Fruit fly (Drosophila melanogaster) whole organism, wandering third instar larva: ENCODE data around the gene CG33189.
A peak's percentile ranks its signal among the peaks of the same experiment; 100 is the strongest.

Experiments used
- Abd-B ChIP-seq: fragments of >200 bp; optimal IDR thresholded peaks from 2 replicates; lab custom pipeline; 2017; ENCODE audit warnings: missing biosample characterization, missing genetic modification characterization
- CG32264 ChIP-seq: fragments of 200-800 bp; sonication (Bioruptor generic); optimal IDR thresholded peaks from 2 replicates; lab custom pipeline; 2016; ENCODE audit warnings: missing biosample characterization, missing genetic modification characterization
- CG9705 ChIP-seq: fragments of 200-800 bp; sonication (Bioruptor generic); optimal IDR thresholded peaks from 2 replicates; lab custom pipeline; 2018; ENCODE audit warnings: missing biosample characterization, mild to moderate bottlenecking, missing genetic modification characterization
- CrebA ChIP-seq: fragments of 200-800 bp; sonication (Bioruptor generic); optimal IDR thresholded peaks from 2 replicates; lab custom pipeline; 2016; ENCODE audit warnings: missing biosample characterization, mild to moderate bottlenecking, missing genetic modification characterization, borderline replicate concordance
- Dfd ChIP-seq: fragments of >200 bp; optimal IDR thresholded peaks from 2 replicates; lab custom pipeline; 2017; ENCODE audit warnings: missing biosample characterization, missing genetic modification characterization
- Dif ChIP-seq: fragments of 200-275, 200-300 bp; sonication (Bioruptor generic); optimal IDR thresholded peaks from 2 replicates; lab custom pipeline; 2018; ENCODE audit warnings: missing biosample characterization, missing genetic modification characterization; ENCODE audit not compliant: partially characterized antibody
- HLH106 ChIP-seq: fragments of 200-800 bp; optimal IDR thresholded peaks from 3 replicates; lab custom pipeline; 2019; ENCODE audit warnings: missing biosample characterization, mild to moderate bottlenecking, missing genetic modification characterization, moderate library complexity
- Hnf4 ChIP-seq: fragments of 200-800 bp; sonication (Bioruptor generic); optimal IDR thresholded peaks from 2 replicates; lab custom pipeline; 2016; ENCODE audit warnings: missing biosample characterization, mild to moderate bottlenecking, missing genetic modification characterization
- Hr83 ChIP-seq: fragments of 200-300 bp; sonication (Bioruptor generic); optimal IDR thresholded peaks from 2 replicates; lab custom pipeline; 2016; ENCODE audit warnings: missing biosample characterization, mild to moderate bottlenecking, missing genetic modification characterization, moderate library complexity; ENCODE audit not compliant: poor library complexity, severe bottlenecking
- Jra ChIP-seq: sonication (Bioruptor generic); optimal IDR thresholded peaks from 2 replicates; lab custom pipeline; 2016; ENCODE audit warnings: missing biosample characterization, missing genetic modification characterization
- Mio ChIP-seq: sonication (Bioruptor generic); optimal IDR thresholded peaks from 2 replicates; lab custom pipeline; 2016; ENCODE audit warnings: missing biosample characterization, missing genetic modification characterization
- Myc ChIP-seq: fragments of >200 bp; optimal IDR thresholded peaks from 2 replicates; lab custom pipeline; 2017
- N ChIP-seq: fragments of >200 bp; optimal IDR thresholded peaks from 2 replicates; lab custom pipeline; 2018; ENCODE audit warnings: missing biosample characterization, missing external identifiers, missing genetic modification characterization
- OdsH ChIP-seq: fragments of 200-800 bp; sonication (Bioruptor generic); optimal IDR thresholded peaks from 2 replicates; lab custom pipeline; 2016; ENCODE audit warnings: missing biosample characterization, mild to moderate bottlenecking, missing genetic modification characterization
- Rel ChIP-seq, 2 experiments: fragments of 200-800 bp; sonication (Bioruptor generic) in 1 of 2; optimal IDR thresholded peaks; 2 replicates in 1 of 2; 3 replicates in 1 of 2; lab custom pipeline; 2016 to 2019; ENCODE audit warnings: mild to moderate bottlenecking in 2 of 2, missing biosample characterization in 2 of 2, missing genetic modification characterization in 2 of 2, moderate library complexity in 1 of 2
- Sp1 ChIP-seq: fragments of 200-800 bp; sonication (Bioruptor generic); optimal IDR thresholded peaks from 3 replicates; lab custom pipeline; 2019; ENCODE audit warnings: missing biosample characterization, mild to moderate bottlenecking, missing genetic modification characterization, moderate library complexity
- br ChIP-seq: fragments of 200-800 bp; sonication (Bioruptor generic); optimal IDR thresholded peaks from 2 replicates; lab custom pipeline; 2016; ENCODE audit warnings: missing biosample characterization, missing genetic modification characterization
- brk ChIP-seq: fragments of 200-800 bp; sonication (Bioruptor generic); optimal IDR thresholded peaks from 2 replicates; lab custom pipeline; 2016; ENCODE audit warnings: missing biosample characterization, mild to moderate bottlenecking, missing genetic modification characterization
- dl ChIP-seq, 2 experiments: fragments of 175-275, 200-275 bp in 1 of 2; fragments of 200-275 bp in 1 of 2; sonication (Bioruptor generic); optimal IDR thresholded peaks; lab custom pipeline; 2018; ENCODE audit warnings: mild to moderate bottlenecking in 2 of 2, missing biosample characterization in 2 of 2, missing genetic modification characterization in 2 of 2, moderate library complexity in 2 of 2; ENCODE audit not compliant: partially characterized antibody in 2 of 2, insufficient read depth in 1 of 2
- dsf ChIP-seq: sonication (Bioruptor generic); optimal IDR thresholded peaks from 2 replicates; lab custom pipeline; 2016; ENCODE audit warnings: missing biosample characterization, missing genetic modification characterization, borderline replicate concordance
- ey ChIP-seq: fragments of 200-800 bp; sonication (Bioruptor generic); optimal IDR thresholded peaks from 2 replicates; lab custom pipeline; 2016; ENCODE audit warnings: missing biosample characterization, missing genetic modification characterization
- foxo ChIP-seq, 2 experiments: fragments of 200-800 bp; sonication (Bioruptor generic); optimal IDR thresholded peaks; 2 replicates in 1 of 2; 3 replicates in 1 of 2; lab custom pipeline; 2016 to 2017; ENCODE audit warnings: missing biosample characterization in 2 of 2, missing genetic modification characterization in 2 of 2
- fru ChIP-seq: fragments of 200-800 bp; sonication (Bioruptor generic); optimal IDR thresholded peaks from 3 replicates; lab custom pipeline; 2016; ENCODE audit warnings: missing biosample characterization, mild to moderate bottlenecking, missing genetic modification characterization
- h ChIP-seq: fragments of 200-800 bp; sonication (Bioruptor generic); optimal IDR thresholded peaks from 3 replicates; lab custom pipeline; 2016; ENCODE audit warnings: missing biosample characterization, mild to moderate bottlenecking, missing genetic modification characterization
- jim ChIP-seq: fragments of 175-275, 200-325 bp; sonication (Bioruptor generic); optimal IDR thresholded peaks from 2 replicates; lab custom pipeline; 2016; ENCODE audit warnings: missing biosample characterization, mild to moderate bottlenecking, missing genetic modification characterization
- lola ChIP-seq: fragments of >200 bp; optimal IDR thresholded peaks from 2 replicates; lab custom pipeline; 2017; ENCODE audit warnings: missing biosample characterization, missing genetic modification characterization
- pan ChIP-seq: fragments of >200 bp; optimal IDR thresholded peaks from 2 replicates; lab custom pipeline; 2017
- psq ChIP-seq: fragments of 200-800 bp; sonication (Bioruptor generic); optimal IDR thresholded peaks from 3 replicates; lab custom pipeline; 2017; ENCODE audit warnings: missing biosample characterization, mild to moderate bottlenecking, missing genetic modification characterization, moderate library complexity
- rgr ChIP-seq: fragments of 200-800 bp; sonication (Bioruptor generic); optimal IDR thresholded peaks from 3 replicates; lab custom pipeline; 2016; ENCODE audit warnings: missing biosample characterization, mild to moderate bottlenecking, missing genetic modification characterization
- sage ChIP-seq: fragments of 200-800 bp; sonication (Bioruptor generic); optimal IDR thresholded peaks from 2 replicates; lab custom pipeline; 2016; ENCODE audit warnings: missing biosample characterization, mild to moderate bottlenecking, missing genetic modification characterization
- sv ChIP-seq: fragments of 200-800 bp; sonication (Bioruptor generic); optimal IDR thresholded peaks from 3 replicates; lab custom pipeline; 2016; ENCODE audit warnings: missing biosample characterization, missing genetic modification characterization
- usp ChIP-seq: fragments of >200 bp; optimal IDR thresholded peaks from 2 replicates; lab custom pipeline; 2017; ENCODE audit warnings: missing biosample characterization, missing genetic modification characterization
- woc ChIP-seq: sonication (Bioruptor generic); optimal IDR thresholded peaks from 2 replicates; lab custom pipeline; 2016; ENCODE audit warnings: missing biosample characterization, mild to moderate bottlenecking, missing genetic modification characterization

The CG33189 gene

DNA sequence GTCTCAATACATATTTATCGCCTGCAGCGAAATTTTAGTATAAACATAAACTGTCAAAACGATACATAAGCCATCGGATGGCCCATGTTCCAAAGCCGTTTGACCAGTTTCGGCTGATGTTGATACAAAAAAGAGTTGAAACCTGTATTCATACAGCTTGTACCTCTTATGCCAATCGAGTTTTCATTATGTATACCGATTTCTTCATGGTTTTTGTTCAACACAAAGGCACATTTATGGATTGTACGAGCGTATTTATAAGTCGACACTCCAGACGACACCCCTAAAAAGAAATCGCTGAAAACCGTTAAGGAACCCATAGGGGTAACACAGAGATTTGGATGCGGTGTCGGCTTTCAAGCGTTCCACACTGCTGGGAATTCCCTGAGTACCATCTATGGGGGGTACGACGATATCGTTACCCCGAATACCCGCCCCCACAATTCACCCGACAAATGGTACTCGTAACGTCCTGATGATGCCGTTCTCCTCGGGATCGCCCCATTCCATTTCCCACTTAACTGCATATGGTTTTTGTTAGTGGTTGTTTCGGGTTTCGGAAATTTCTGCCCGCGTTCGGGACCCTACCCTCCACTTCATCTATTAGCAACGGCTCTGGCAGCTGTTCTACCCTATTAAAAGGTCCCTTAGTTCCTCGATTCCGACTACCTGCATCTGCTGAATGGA is 27.4 kb upstream of the CG33189 start:
- TF ChIP-seq CrebA (GFP tag; lab: Kevin White, UChicago) (no peak), Dif (GFP tag; lab: Kevin White, UChicago) (peak; percentile 66), Rel (GFP tag; optimal IDR thresholded peaks at IDR 0.05; lab: Kevin White, UChicago) (no peak), Rel (tag; optimal IDR thresholded peaks at IDR 0.05; lab: Kevin White, UChicago) (peak; percentile 87), usp (GFP tag; lab: Kevin White, UChicago) (no peak), Hnf4 (GFP tag; lab: Kevin White, UChicago) (peak; percentile 11), ey (GFP tag; lab: Kevin White, UChicago) (peak; percentile 26), brk (GFP tag; lab: Kevin White, UChicago) (peak; percentile 5), woc (peak; percentile 46)

DNA sequence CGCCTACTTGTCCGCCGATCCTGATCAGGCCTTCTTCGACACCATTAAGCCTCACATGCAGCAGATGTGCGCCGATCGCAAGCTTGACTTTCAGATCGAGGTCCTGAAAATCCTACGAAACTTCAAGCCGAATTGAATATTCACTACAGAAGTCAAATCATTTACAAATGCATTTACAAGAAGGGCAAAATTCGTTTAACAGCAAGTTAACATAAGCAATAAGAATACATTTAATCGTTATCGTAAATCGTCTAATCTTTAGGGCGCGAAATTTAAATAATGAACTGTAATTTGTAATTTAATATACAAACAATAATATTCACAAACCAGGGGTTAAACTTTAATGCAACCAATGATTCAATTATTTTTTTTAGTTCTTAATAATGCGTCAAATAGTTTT is 26.5 kb upstream of the CG33189 start:
- TF ChIP-seq HLH106 (tag; lab: Kevin White, UChicago) (no peak), Abd-B (no peak), Hr83 (GFP tag; lab: Kevin White, UChicago) (no peak), Mio (GFP tag; lab: Kevin White, UChicago) (no peak)

DNA sequence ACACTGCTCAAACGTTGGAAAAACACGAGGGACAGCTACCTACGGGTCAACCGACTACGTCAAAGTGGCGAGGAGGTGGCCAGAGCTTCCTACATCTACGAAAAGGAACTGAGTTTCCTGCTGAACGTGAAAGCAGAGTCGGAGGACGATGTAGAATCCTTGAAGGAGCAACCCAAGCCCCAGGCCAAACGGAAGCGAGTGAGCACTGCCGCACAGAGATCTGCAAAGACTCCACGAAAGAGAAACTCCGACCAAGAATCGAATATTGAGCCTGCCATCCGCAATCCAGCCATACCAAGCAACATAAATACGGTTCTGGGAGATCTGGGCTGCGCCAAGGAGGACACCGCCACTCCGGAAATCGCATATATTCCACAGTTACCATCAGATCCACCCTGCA is 26.0 kb upstream of the CG33189 start:
- TF ChIP-seq jim (GFP tag; lab: Kevin White, UChicago), result no peak
- no peak for TF ChIP-seq lola (GFP tag; lab: Kevin White, UChicago)
- no peak for TF ChIP-seq usp (GFP tag; lab: Kevin White, UChicago)
- TF ChIP-seq Hr83 (GFP tag; lab: Kevin White, UChicago), result no peak
- TF ChIP-seq Jra (GFP tag; lab: Kevin White, UChicago), result no peak
- TF ChIP-seq CG32264, result no peak
- no peak for TF ChIP-seq fru (GFP tag; lab: Kevin White, UChicago)
- TF ChIP-seq Abd-B, result no peak
- no peak for TF ChIP-seq sv (GFP tag; lab: Kevin White, UChicago)

DNA sequence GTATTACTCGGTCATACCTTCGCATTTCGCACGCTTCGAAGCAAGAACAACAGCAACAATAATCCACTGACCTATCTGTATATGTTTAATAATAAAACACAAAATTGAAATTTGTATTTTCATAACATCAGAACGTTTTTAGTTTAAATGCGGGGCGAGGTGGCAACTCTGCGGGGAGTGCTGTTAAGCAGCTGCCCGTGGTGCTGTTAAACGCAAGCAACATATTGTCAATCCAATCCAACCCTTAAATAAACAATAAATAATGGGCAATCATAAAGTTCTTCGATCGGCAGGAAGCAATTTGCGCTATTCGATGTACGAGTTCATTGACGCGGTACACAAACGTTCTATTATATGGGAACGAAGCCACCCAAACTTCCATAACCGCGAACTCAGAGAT is 25.5 kb upstream of the CG33189 start, which contains the start of gene hng2:
Gene hng2, plus strand, starts transcription at position 219 of the 400 bp plus-strand sequence.
- no peak for TF ChIP-seq Rel (GFP tag; optimal IDR thresholded peaks at IDR 0.05; lab: Kevin White, UChicago)
- no peak for TF ChIP-seq Rel (tag; optimal IDR thresholded peaks at IDR 0.05; lab: Kevin White, UChicago)
- TF ChIP-seq Myc (lab: Kevin White, UChicago), result peak; percentile 9

DNA sequence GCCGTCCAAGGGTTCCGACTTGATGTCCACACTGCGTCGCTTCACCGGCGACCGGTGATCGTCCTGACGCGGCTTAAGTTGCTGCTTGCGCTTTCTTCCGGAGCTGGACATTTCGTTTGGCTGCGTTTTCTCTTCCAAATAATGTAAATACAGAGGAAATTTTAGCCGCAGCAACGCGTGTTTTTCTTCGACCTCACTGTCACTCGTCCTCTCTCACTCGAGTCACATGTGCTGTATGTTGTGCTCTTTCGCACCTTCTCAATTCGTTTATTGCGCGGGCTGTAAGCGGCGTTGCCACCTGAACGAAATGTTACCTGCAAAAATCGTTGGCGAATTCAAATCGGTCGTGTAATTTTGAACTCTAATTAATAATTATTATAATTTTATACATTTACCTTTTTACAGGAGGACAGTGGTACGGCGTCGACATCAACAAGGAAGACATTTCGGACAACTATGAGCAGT is 24.8 kb upstream of the CG33189 start, which contains the start of gene CG9839:
Gene CG9839, minus strand, starts transcription at position 415 of the 465 bp plus-strand sequence.
- no peak for TF ChIP-seq CG9705 (GFP tag; lab: Kevin White, UChicago)
- TF ChIP-seq pan, result no peak
- TF ChIP-seq Myc (lab: Kevin White, UChicago), result no peak
- TF ChIP-seq HLH106 (tag; lab: Kevin White, UChicago), result no peak
- no peak for TF ChIP-seq usp (GFP tag; lab: Kevin White, UChicago)
- TF ChIP-seq dl (GFP tag; optimal IDR thresholded peaks at IDR 0.05; lab: Kevin White, UChicago; ENCODE audit: insufficient read depth in 1 of 2, partially characterized antibody in 2 of 2), result no peak
- TF ChIP-seq brk (GFP tag; lab: Kevin White, UChicago), result no peak
- TF ChIP-seq dsf, result no peak
- TF ChIP-seq fru (GFP tag; lab: Kevin White, UChicago), result no peak
- no peak for TF ChIP-seq N (GFP tag; lab: Kevin White, UChicago)
- no peak for TF ChIP-seq CrebA (GFP tag; lab: Kevin White, UChicago)

DNA sequence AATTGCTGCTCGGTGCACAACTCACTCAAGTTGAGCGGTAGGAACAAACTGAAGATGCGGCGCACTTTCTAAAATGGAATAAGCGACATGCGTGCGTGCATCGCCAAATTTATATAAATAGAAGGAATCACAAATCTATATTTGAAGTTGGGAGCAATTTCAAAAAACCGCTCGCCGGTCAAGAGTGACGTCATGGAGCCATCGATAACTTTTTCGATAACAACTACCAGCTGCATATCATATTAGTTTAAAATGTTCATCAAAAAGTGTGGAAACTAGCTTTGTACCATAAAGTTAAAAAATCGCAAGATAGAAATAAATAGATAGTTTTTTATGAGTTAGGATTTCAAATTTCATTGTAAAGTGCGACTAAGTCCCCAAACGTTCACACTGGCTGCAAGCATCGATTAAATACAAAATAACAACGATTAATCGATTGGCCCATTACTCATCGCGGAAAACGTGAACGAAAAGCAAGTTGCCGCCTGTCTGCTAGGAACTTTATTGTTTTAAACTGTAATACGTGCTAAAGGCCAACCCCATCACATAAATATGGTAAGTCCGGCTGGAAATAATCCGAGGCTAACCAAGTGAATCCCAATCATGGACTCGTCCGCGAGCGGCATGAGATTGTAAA is 20.7 kb upstream of the CG33189 start, which contains the start of the genes Pif1A, Pif1B and CCT7:
Gene Pif1A, minus strand, starts transcription at position 51 of the 637 bp plus-strand sequence.
Gene Pif1B, minus strand, starts transcription at position 51 of the 637 bp plus-strand sequence.
Gene CCT7, plus strand, starts transcription at position 439 of the 637 bp plus-strand sequence.
- TF ChIP-seq foxo (GFP tag; optimal IDR thresholded peaks at IDR 0.05; lab: Kevin White, UChicago), result no peak
- TF ChIP-seq Hnf4 (GFP tag; lab: Kevin White, UChicago), result peak; percentile 50
- TF ChIP-seq HLH106 (tag; lab: Kevin White, UChicago), result peak; percentile 4
- TF ChIP-seq Hr83 (GFP tag; lab: Kevin White, UChicago), result no peak
- peak; percentile 29 for TF ChIP-seq dsf
- peak; percentile 43 for TF ChIP-seq h (GFP tag; lab: Kevin White, UChicago)
- peak; percentile 5 for TF ChIP-seq OdsH (GFP tag; lab: Kevin White, UChicago)
- no peak for TF ChIP-seq sv (GFP tag; lab: Kevin White, UChicago)
- TF ChIP-seq psq (GFP tag; lab: Kevin White, UChicago), result peak; percentile 29
- peak; percentile 33 for TF ChIP-seq Myc (lab: Kevin White, UChicago)
- TF ChIP-seq sage (GFP tag; lab: Kevin White, UChicago), result no peak
- TF ChIP-seq rgr, result peak; percentile 29
- TF ChIP-seq brk (GFP tag; lab: Kevin White, UChicago), result no peak
- TF ChIP-seq ey (GFP tag; lab: Kevin White, UChicago), result peak; percentile 21
- TF ChIP-seq Sp1 (GFP tag; lab: Kevin White, UChicago), result peak; percentile 5
- no peak for TF ChIP-seq br
- no peak for TF ChIP-seq Dfd
- peak; percentile 86 for TF ChIP-seq Jra (GFP tag; lab: Kevin White, UChicago)
- TF ChIP-seq Rel (GFP tag; optimal IDR thresholded peaks at IDR 0.05; lab: Kevin White, UChicago), result no peak
- peak; percentile 10 for TF ChIP-seq Rel (tag; optimal IDR thresholded peaks at IDR 0.05; lab: Kevin White, UChicago)
